Worm (Caenorhabditis elegans) whole organism, early embryonic: ENCODE results near the gene ecps-2.

Experiments
- ama-1 ChIP-seq: fragments of 150-350 bp; optimal IDR thresholded peaks from 2 replicates; lab custom pipeline; 2014
- ets-7 ChIP-seq: sonication (generic microtip); optimal IDR thresholded peaks from 2 replicates; lab custom pipeline; 2016; ENCODE audit warnings: missing genotype, missing genetic modification characterization, missing compliant biosample characterization
- flt-1 ChIP-seq: fragments of 200-800 bp; sonication (Bioruptor generic); IDR thresholded peaks from 2 replicates; pipeline ENCODE4 v1.3.6; 2022; ENCODE audit warnings: missing genetic modification characterization, missing compliant biosample characterization
- hmbx-1 ChIP-seq: sonication (generic microtip); optimal IDR thresholded peaks from 2 replicates; lab custom pipeline; 2016; ENCODE audit warnings: mild to moderate bottlenecking, missing genetic modification characterization, missing compliant biosample characterization
- sea-1 ChIP-seq: fragments of 200-800 bp; sonication (Bioruptor generic); conservative IDR thresholded peaks from 2 replicates; pipeline ENCODE4 v1.3.6; 2022; ENCODE audit warnings: missing genetic modification characterization, missing compliant biosample characterization
- tbx-11 ChIP-seq: fragments of 200-800 bp; sonication (Bioruptor generic); IDR thresholded peaks from 2 replicates; pipeline ENCODE4 v1.3.6; 2022; ENCODE audit warnings: missing genetic modification characterization, missing compliant biosample characterization

DNA sequence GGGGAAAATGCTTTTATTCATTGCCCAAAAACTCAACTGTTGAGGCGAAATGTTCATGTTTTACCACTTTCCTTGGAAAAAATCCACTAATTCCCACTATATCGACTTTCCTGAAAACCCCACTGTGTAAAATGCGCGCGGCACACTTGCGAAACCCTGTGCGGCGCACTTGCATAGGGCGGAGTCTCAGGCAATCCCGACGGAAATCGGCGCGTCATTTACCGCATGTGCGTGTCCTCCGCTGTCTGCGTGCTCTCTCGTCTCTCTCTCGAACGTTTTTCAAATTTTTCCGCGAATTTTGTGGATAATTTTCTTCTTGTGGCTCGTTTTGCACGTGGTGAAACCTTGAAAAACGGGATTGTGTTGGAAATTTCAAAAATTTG lies 18.3 kb downstream of the ecps-2 start, which contains the start of gene atx-2:
- TF ChIP-seq hmbx-1 (tag; lab: Kevin White, UChicago) (peak; percentile 88), tbx-11 (peak; percentile 97), sea-1 (GFP tag; lab: Robert Waterston, UW) (peak; percentile 99), ama-1 (lab: Kevin White, UChicago) (no peak), ets-7 (peak; percentile 91), flt-1 (GFP tag; lab: Robert Waterston, UW) (peak; percentile 95)
